Worm (Caenorhabditis elegans) whole organism, L4/young adult: ENCODE measurements around the gene emb-8.

Experiments used
- W03F9.2 ChIP-seq: fragments of 150-350 bp; optimal IDR thresholded peaks from 2 replicates; lab custom pipeline; 2014; ENCODE audit warnings: missing biosample characterization, missing genetic modification characterization
- dao-5 ChIP-seq: sonication (generic microtip); optimal IDR thresholded peaks from 2 replicates; lab custom pipeline; 2016; ENCODE audit warnings: missing genotype, missing genetic modification characterization, moderate library complexity, missing compliant biosample characterization
- him-1 ChIP-seq: sonication (generic microtip); optimal IDR thresholded peaks from 2 replicates; lab custom pipeline; 2016; ENCODE audit warnings: missing genotype, missing genetic modification reagents, missing genetic modification characterization, missing compliant biosample characterization

DNA sequence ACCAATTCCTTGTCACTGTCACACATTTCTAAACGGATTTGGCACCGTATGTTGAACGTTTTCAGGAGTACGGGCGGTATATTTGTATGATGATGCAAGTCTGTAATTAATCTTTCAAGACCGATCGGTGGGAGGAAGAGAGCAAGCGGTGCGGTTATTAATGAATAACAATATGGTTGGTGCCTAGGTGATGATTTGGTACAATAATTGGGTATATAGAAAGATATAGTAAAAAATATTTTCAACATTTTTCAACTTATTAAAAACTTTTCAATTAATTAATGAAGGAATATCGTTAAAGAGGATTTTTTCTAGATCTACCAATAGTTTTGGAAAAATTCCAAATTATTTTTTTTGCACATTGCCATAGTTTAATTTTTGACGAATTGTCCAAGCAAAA lies 45.1 kb upstream of the emb-8 start, which contains the start of gene cnd-1:
- no peak for TF ChIP-seq him-1 (tag; lab: Kevin White, UChicago)
- no peak for TF ChIP-seq dao-5 (tag; lab: Kevin White, UChicago)
- TF ChIP-seq W03F9.2 (tag; lab: Kevin White, UChicago): no peak
